Fruit fly (Drosophila melanogaster) whole organism, embryonic: ENCODE results near the gene Cht2.
A peak's percentile ranks its signal among the peaks of the same experiment; 100 is the strongest.

Source experiments
- Atf3 ChIP-seq: fragments of 200-800 bp; sonication (Bioruptor generic); optimal IDR thresholded peaks from 3 replicates; lab custom pipeline; 2016; ENCODE audit warnings: missing biosample characterization, missing genetic modification characterization
- B-H1 ChIP-seq: fragments of 200-800 bp; sonication (Bioruptor generic); IDR thresholded peaks from 3 replicates; pipeline ENCODE4 v1.3.6; 2022; ENCODE audit warnings: missing biosample characterization, missing genetic modification characterization
- Bdp1 ChIP-seq: fragments of 200-800 bp; sonication (Bioruptor generic); optimal IDR thresholded peaks from 3 replicates; lab custom pipeline; 2016; ENCODE audit warnings: missing biosample characterization, missing genetic modification characterization
- Blimp-1 ChIP-seq: fragments of 200-800 bp; sonication (Bioruptor generic); optimal IDR thresholded peaks from 3 replicates; lab custom pipeline; 2018; ENCODE audit warnings: missing biosample characterization, missing genetic modification characterization, mild to moderate bottlenecking, moderate library complexity, missing genetic modification reagents
- Bteb2 ChIP-seq: fragments of 200-800 bp; sonication (Bioruptor generic); optimal IDR thresholded peaks from 2 replicates; lab custom pipeline; 2016; ENCODE audit warnings: missing biosample characterization, missing genetic modification characterization
- CG12659 ChIP-seq: fragments of 200-800 bp; sonication (Bioruptor generic); optimal IDR thresholded peaks from 3 replicates; lab custom pipeline; 2017; ENCODE audit warnings: mild to moderate bottlenecking, missing biosample characterization, missing genetic modification reagents, missing genetic modification characterization
- CG14441 ChIP-seq: fragments of 200-800 bp; sonication (Bioruptor generic); IDR thresholded peaks from 2 replicates; pipeline ENCODE4 v1.3.6; 2022; ENCODE audit warnings: missing biosample characterization, missing genetic modification characterization
- CG14710 ChIP-seq: fragments of 200-800 bp; sonication (Bioruptor generic); optimal IDR thresholded peaks from 3 replicates; lab custom pipeline; 2019; ENCODE audit warnings: missing biosample characterization, mild to moderate bottlenecking, missing genetic modification characterization, moderate library complexity
- CG1832 ChIP-seq: fragments of 200-800 bp; sonication (Bioruptor generic); optimal IDR thresholded peaks from 2 replicates; lab custom pipeline; 2017; ENCODE audit warnings: missing biosample characterization, mild to moderate bottlenecking, missing genetic modification characterization, inconsistent platforms
- CG18476 ChIP-seq: fragments of 200-800 bp; sonication (Bioruptor generic); optimal IDR thresholded peaks from 2 replicates; lab custom pipeline; 2016; ENCODE audit warnings: missing biosample characterization, mild to moderate bottlenecking, missing genetic modification characterization
- CG18764 ChIP-seq: fragments of 200-800 bp; sonication (Bioruptor generic); optimal IDR thresholded peaks from 3 replicates; lab custom pipeline; 2016; ENCODE audit warnings: missing biosample characterization, missing genetic modification characterization
- CG30431 ChIP-seq: fragments of 200-800 bp; sonication (Bioruptor generic); optimal IDR thresholded peaks from 2 replicates; lab custom pipeline; 2017; ENCODE audit warnings: missing biosample characterization, missing genetic modification characterization
- CG31224 ChIP-seq: fragments of 200-800 bp; sonication (Bioruptor generic); IDR thresholded peaks from 2 replicates; pipeline ENCODE4 v1.3.6; 2022; ENCODE audit warnings: missing biosample characterization, missing genetic modification characterization
- CG31388 ChIP-seq: fragments of 200-800 bp; sonication (Bioruptor generic); optimal IDR thresholded peaks from 2 replicates; lab custom pipeline; 2016; ENCODE audit warnings: missing biosample characterization, missing genetic modification characterization
- CG3281 ChIP-seq: fragments of 200-800 bp; sonication (Bioruptor generic); optimal IDR thresholded peaks from 3 replicates; lab custom pipeline; 2017; ENCODE audit warnings: missing biosample characterization, mild to moderate bottlenecking, missing genetic modification characterization
- CG3847 ChIP-seq: fragments of 200-800 bp; sonication (Bioruptor generic); IDR thresholded peaks from 2 replicates; pipeline ENCODE4 v1.3.6; 2022; ENCODE audit warnings: missing biosample characterization, missing genetic modification characterization
- CG3995 ChIP-seq: fragments of 200-800 bp; sonication (Bioruptor generic); optimal IDR thresholded peaks from 3 replicates; lab custom pipeline; 2016; ENCODE audit warnings: missing biosample characterization, missing genetic modification characterization
- CG5953 ChIP-seq: fragments of 200-800 bp; sonication (Bioruptor generic); IDR thresholded peaks from 2 replicates; pipeline ENCODE4 v1.3.6; 2022; ENCODE audit warnings: missing biosample characterization, missing genetic modification characterization
- CG7372 ChIP-seq: fragments of 200-800 bp; sonication (Bioruptor generic); IDR thresholded peaks from 2 replicates; pipeline ENCODE4 v1.3.6; 2022; ENCODE audit warnings: missing biosample characterization, missing genetic modification characterization
- CG7556 ChIP-seq: fragments of 200-800 bp; sonication (Bioruptor generic); optimal IDR thresholded peaks from 2 replicates; lab custom pipeline; 2017; ENCODE audit warnings: missing biosample characterization, mild to moderate bottlenecking, missing genetic modification characterization
- CG7987 ChIP-seq: fragments of 200-800 bp; sonication (Bioruptor generic); optimal IDR thresholded peaks from 2 replicates; lab custom pipeline; 2018; ENCODE audit warnings: missing biosample characterization, mild to moderate bottlenecking, missing genetic modification characterization, moderate library complexity
- CG9727 ChIP-seq: fragments of 200-800 bp; sonication (Bioruptor generic); optimal IDR thresholded peaks from 3 replicates; lab custom pipeline; 2017; ENCODE audit warnings: missing biosample characterization, mild to moderate bottlenecking, missing genetic modification characterization
- CG9817 ChIP-seq: fragments of 200-800 bp; sonication (Bioruptor generic); optimal IDR thresholded peaks from 2 replicates; lab custom pipeline; 2018; ENCODE audit warnings: missing biosample characterization, mild to moderate bottlenecking, missing genetic modification characterization, moderate library complexity
- ERR ChIP-seq: fragments of 200-800 bp; sonication (Bioruptor generic); optimal IDR thresholded peaks from 2 replicates; lab custom pipeline; 2016; ENCODE audit warnings: missing biosample characterization, missing genetic modification characterization
- HLH3B ChIP-seq: fragments of 200-800 bp; sonication (Bioruptor generic); IDR thresholded peaks from 2 replicates; pipeline ENCODE4 v1.3.6; 2022; ENCODE audit warnings: missing biosample characterization, missing genetic modification characterization
- Kr ChIP-seq: fragments of 200-800 bp; sonication (Bioruptor generic); optimal IDR thresholded peaks from 2 replicates; lab custom pipeline; 2017; ENCODE audit warnings: missing biosample characterization, mild to moderate bottlenecking, missing genetic modification characterization
- Max ChIP-seq: fragments of 200-800 bp; sonication (Bioruptor generic); optimal IDR thresholded peaks from 2 replicates; lab custom pipeline; 2016; ENCODE audit warnings: missing biosample characterization, mild to moderate bottlenecking, missing genetic modification characterization
- Myb ChIP-seq: fragments of 200-800 bp; sonication (Bioruptor generic); optimal IDR thresholded peaks from 2 replicates; lab custom pipeline; 2016; ENCODE audit warnings: missing biosample characterization, missing genetic modification characterization
- NC2α ChIP-seq: fragments of 200-800 bp; sonication (Bioruptor generic); optimal IDR thresholded peaks from 2 replicates; lab custom pipeline; 2016; ENCODE audit warnings: missing biosample characterization, missing genetic modification characterization
- Nf-YB ChIP-seq: fragments of 200-800 bp; sonication (Bioruptor generic); optimal IDR thresholded peaks from 3 replicates; lab custom pipeline; 2019; ENCODE audit warnings: missing biosample characterization, mild to moderate bottlenecking, missing genetic modification characterization, moderate library complexity
- Pdp1 ChIP-seq, 2 experiments: fragments of 200-800 bp; sonication (Bioruptor generic); optimal IDR thresholded peaks; 3 replicates each; lab custom pipeline; 2016; ENCODE audit warnings: missing biosample characterization in 2 of 2, missing genetic modification characterization in 2 of 2, mild to moderate bottlenecking in 1 of 2, moderate library complexity in 1 of 2
- Taf1 ChIP-seq: fragments of 200-800 bp; sonication (Bioruptor generic); IDR thresholded peaks from 2 replicates; pipeline ENCODE4 v1.3.6; 2022; ENCODE audit warnings: missing biosample characterization, missing genetic modification characterization
- Trl ChIP-seq, 3 experiments: fragments of >200 bp in 2 of 3; fragments of 200-800 bp in 1 of 3; sonication (Bioruptor generic) in 1 of 3; optimal IDR thresholded peaks; 2 replicates in 1 of 3; 3 replicates in 2 of 3; lab custom pipeline; 2016 to 2017; ENCODE audit warnings: missing biosample characterization in 1 of 3, missing genetic modification characterization in 1 of 3
- abd-A ChIP-seq: fragments of 200-800 bp; sonication (Bioruptor generic); optimal IDR thresholded peaks from 3 replicates; lab custom pipeline; 2019; ENCODE audit warnings: missing biosample characterization, mild to moderate bottlenecking, missing genetic modification characterization, moderate library complexity
- ac ChIP-seq: fragments of 200-800 bp; sonication (Bioruptor generic); optimal IDR thresholded peaks from 3 replicates; lab custom pipeline; 2017; ENCODE audit warnings: missing biosample characterization, mild to moderate bottlenecking, missing genetic modification characterization
- corto ChIP-seq: fragments of 200-800 bp; sonication (Bioruptor generic); optimal IDR thresholded peaks from 2 replicates; lab custom pipeline; 2016; ENCODE audit warnings: missing biosample characterization, mild to moderate bottlenecking, missing genetic modification characterization, moderate library complexity
- dysf ChIP-seq: fragments of 200-800 bp; sonication (Bioruptor generic); IDR thresholded peaks from 3 replicates; pipeline ENCODE4 v1.3.6; 2022; ENCODE audit warnings: missing biosample characterization, missing genetic modification characterization
- gcm2 ChIP-seq: fragments of 200-800 bp; sonication (Bioruptor generic); optimal IDR thresholded peaks from 2 replicates; lab custom pipeline; 2016; ENCODE audit warnings: missing biosample characterization, missing genetic modification characterization
- gro ChIP-seq: fragments of 200-800 bp; sonication (Bioruptor generic); optimal IDR thresholded peaks from 2 replicates; lab custom pipeline; 2016; ENCODE audit warnings: missing biosample characterization, missing genetic modification characterization
- hkb ChIP-seq, 2 experiments: fragments of 200-800 bp in 1 of 2; fragments of >200 bp in 1 of 2; sonication (Bioruptor generic) in 1 of 2; IDR thresholded peaks in 1 of 2; optimal IDR thresholded peaks in 1 of 2; 2 replicates each; pipeline versions ENCODE4 v1.3.6 to Lab custom; 2017 to 2022; ENCODE audit warnings: missing biosample characterization in 1 of 2, missing genetic modification characterization in 1 of 2
- kah ChIP-seq: fragments of 200-800 bp; sonication (Bioruptor generic); optimal IDR thresholded peaks from 2 replicates; lab custom pipeline; 2018; ENCODE audit warnings: missing biosample characterization, mild to moderate bottlenecking, missing genetic modification characterization
- luna ChIP-seq: fragments of 200-800 bp; sonication (Bioruptor generic); optimal IDR thresholded peaks from 2 replicates; lab custom pipeline; 2016; ENCODE audit warnings: missing biosample characterization, missing genetic modification characterization
- pita ChIP-seq: fragments of 200-800 bp; sonication (Bioruptor generic); optimal IDR thresholded peaks from 2 replicates; lab custom pipeline; 2017; ENCODE audit warnings: missing biosample characterization, mild to moderate bottlenecking, missing genetic modification characterization
- pros ChIP-seq: fragments of 200-800 bp; sonication (Bioruptor generic); optimal IDR thresholded peaks from 3 replicates; lab custom pipeline; 2019; ENCODE audit warnings: missing biosample characterization, mild to moderate bottlenecking, missing genetic modification characterization, moderate library complexity
- pzg ChIP-seq: fragments of 200-800 bp; sonication (Bioruptor generic); optimal IDR thresholded peaks from 3 replicates; lab custom pipeline; 2018; ENCODE audit warnings: missing biosample characterization, mild to moderate bottlenecking, missing genetic modification characterization, moderate library complexity
- row ChIP-seq: fragments of 200-800 bp; sonication (Bioruptor generic); IDR thresholded peaks from 3 replicates; pipeline ENCODE4 v1.3.6; 2022; ENCODE audit warnings: missing biosample characterization, missing genetic modification characterization
- unc-4 ChIP-seq: fragments of 200-800 bp; sonication (Bioruptor generic); IDR thresholded peaks from 2 replicates; pipeline ENCODE4 v1.3.6; 2022; ENCODE audit warnings: missing biosample characterization, missing genetic modification characterization; ENCODE audit not compliant: partially characterized antibody
- zen2 ChIP-seq: fragments of 200-800 bp; sonication (Bioruptor generic); IDR thresholded peaks from 3 replicates; pipeline ENCODE4 v1.3.6; 2022; ENCODE audit warnings: missing biosample characterization, missing genetic modification characterization; ENCODE audit not compliant: partially characterized antibody

Gene Cht2

DNA sequence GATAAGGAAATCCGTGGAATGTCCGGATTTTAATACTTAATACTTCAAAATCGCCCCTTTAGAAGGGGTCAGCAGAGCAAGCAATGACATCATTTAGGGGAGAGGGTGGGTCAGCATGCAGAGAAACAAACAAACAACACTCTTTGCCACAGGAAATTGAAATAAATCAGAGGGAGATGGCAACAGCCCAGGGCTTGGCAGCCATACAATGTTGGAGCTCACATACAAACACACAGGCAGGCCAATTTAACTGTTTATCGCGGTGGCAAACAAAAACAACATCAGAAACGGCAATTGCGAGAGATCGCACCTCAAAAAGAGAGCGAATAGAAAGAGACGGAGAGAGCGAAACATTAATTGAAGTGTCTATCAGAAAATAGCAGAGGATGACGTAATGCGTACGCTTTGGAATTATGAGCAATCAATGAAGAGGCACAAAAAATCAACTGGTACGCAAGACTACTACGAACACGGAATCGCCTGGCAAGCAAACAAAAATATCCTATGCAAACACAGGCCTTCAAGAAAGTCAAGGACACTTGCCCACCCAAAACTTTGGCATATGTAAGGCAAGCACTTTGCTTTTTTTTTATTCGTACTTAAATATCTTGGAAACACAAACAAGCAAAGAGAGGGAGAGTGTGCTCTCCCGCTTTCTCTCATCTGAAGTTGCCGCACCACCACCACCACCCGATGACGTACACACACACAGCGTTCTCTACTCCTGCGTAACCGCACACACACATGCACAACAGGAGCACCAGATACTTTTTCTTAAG lies 38.6 kb upstream of the Cht2 start (continued):
- peak; percentile 9 for TF ChIP-seq kah
- no peak for TF ChIP-seq Myb (GFP tag; lab: Kevin White, UChicago)
- TF ChIP-seq CG30431 (GFP tag; lab: Kevin White, UChicago), result no peak
- no peak for TF ChIP-seq ac
- TF ChIP-seq Atf3, result peak; percentile 77
- peak; percentile 67 for TF ChIP-seq pros (GFP tag; lab: Kevin White, UChicago)
- TF ChIP-seq CG14710 (tag; lab: Kevin White, UChicago), result no peak
- TF ChIP-seq CG3281 (GFP tag; lab: Kevin White, UChicago), result peak; percentile 57
- TF ChIP-seq CG18476 (GFP tag; lab: Kevin White, UChicago), result peak; percentile 52
- TF ChIP-seq CG9817 (tag; lab: Kevin White, UChicago), result no peak
- peak; percentile 14 for TF ChIP-seq pzg (GFP tag; lab: Kevin White, UChicago)
- TF ChIP-seq NC2α (GFP tag; lab: Kevin White, UChicago), result no peak
- peak in 1 of 2 experiments; percentile 99 for TF ChIP-seq Pdp1 (GFP tag; optimal IDR thresholded peaks at IDR 0.05; lab: Kevin White, UChicago)
- peak; percentile 44; the same call in 1 of the 2 replicates for TF ChIP-seq CG14441 (GFP tag; lab: Robert Waterston, UW)
- TF ChIP-seq Kr, result no peak
- 0 out of 2 replicates have a peak, but pooled peaks have one; percentile 13 for TF ChIP-seq CG7372 (GFP tag; lab: Robert Waterston, UW)
- TF ChIP-seq CG12659 (GFP tag; lab: Kevin White, UChicago), result no peak
- 0 out of 2 replicates have a peak, but pooled peaks have one; percentile 28 for TF ChIP-seq unc-4 (GFP tag; lab: Robert Waterston, UW)
- TF ChIP-seq corto (GFP tag; lab: Kevin White, UChicago), result no peak
- TF ChIP-seq abd-A (tag; lab: Kevin White, UChicago), result peak; percentile 98
- TF ChIP-seq CG3847 (GFP tag; lab: Robert Waterston, UW), result no peak
- TF ChIP-seq CG1832, result peak; percentile 63
- no peak for TF ChIP-seq luna (GFP tag; lab: Kevin White, UChicago)
- no peak for TF ChIP-seq CG7556 (GFP tag; lab: Kevin White, UChicago)
- TF ChIP-seq hkb (optimal IDR thresholded peaks at IDR 0.05; lab: Kevin White, UChicago), result no peak
- TF ChIP-seq hkb (GFP tag; IDR thresholded peaks at IDR 0.05; lab: Robert Waterston, UW), result peak; percentile 34; the same call in 1 of the 2 replicates
- no peak for TF ChIP-seq Blimp-1 (GFP tag; lab: Kevin White, UChicago)
- no peak for TF ChIP-seq pita (GFP tag; lab: Kevin White, UChicago)
- no peak for TF ChIP-seq Max (GFP tag; lab: Kevin White, UChicago)
- TF ChIP-seq Bteb2 (GFP tag; lab: Kevin White, UChicago), result no peak
- TF ChIP-seq Nf-YB (GFP tag; lab: Kevin White, UChicago), result peak; percentile 23
- TF ChIP-seq B-H1 (GFP tag; lab: Robert Waterston, UW), result no peak; the same call in 2 of the 3 replicates
- TF ChIP-seq zen2, result no peak
- TF ChIP-seq CG5953 (GFP tag; lab: Robert Waterston, UW), result no peak
- TF ChIP-seq dysf (GFP tag; lab: Robert Waterston, UW), result peak; percentile 30; the same call in 1 of the 3 replicates
- TF ChIP-seq CG18764 (GFP tag; lab: Kevin White, UChicago), result no peak
- TF ChIP-seq CG3995 (GFP tag; lab: Kevin White, UChicago), result no peak
- no peak for TF ChIP-seq CG31224
- no peak for TF ChIP-seq row (GFP tag; lab: Robert Waterston, UW)
- TF ChIP-seq CG7987 (GFP tag; lab: Kevin White, UChicago), result peak; percentile 55
- TF ChIP-seq CG31388 (GFP tag; lab: Kevin White, UChicago), result no peak
- TF ChIP-seq CG9727, result peak; percentile 31
- TF ChIP-seq Taf1 (GFP tag; lab: Robert Waterston, UW), result no peak
- TF ChIP-seq gro (GFP tag; lab: Kevin White, UChicago), result peak; percentile 40
- TF ChIP-seq gcm2 (GFP tag; lab: Kevin White, UChicago), result no peak
- peak; percentile 43; the same call in 1 of the 2 replicates for TF ChIP-seq HLH3B (GFP tag; lab: Robert Waterston, UW)
- TF ChIP-seq Bdp1 (GFP tag; lab: Kevin White, UChicago), result no peak
- TF ChIP-seq ERR, result no peak
- peak; percentile 86 to 97 for TF ChIP-seq Trl (optimal IDR thresholded peaks at IDR 0.05; lab: Kevin White, UChicago)
- peak; percentile 8 for TF ChIP-seq Trl (GFP tag; optimal IDR thresholded peaks at IDR 0.05; lab: Kevin White, UChicago)
